Fruit fly (Drosophila melanogaster): ENCODE results near the gene CG42728.

DNA sequence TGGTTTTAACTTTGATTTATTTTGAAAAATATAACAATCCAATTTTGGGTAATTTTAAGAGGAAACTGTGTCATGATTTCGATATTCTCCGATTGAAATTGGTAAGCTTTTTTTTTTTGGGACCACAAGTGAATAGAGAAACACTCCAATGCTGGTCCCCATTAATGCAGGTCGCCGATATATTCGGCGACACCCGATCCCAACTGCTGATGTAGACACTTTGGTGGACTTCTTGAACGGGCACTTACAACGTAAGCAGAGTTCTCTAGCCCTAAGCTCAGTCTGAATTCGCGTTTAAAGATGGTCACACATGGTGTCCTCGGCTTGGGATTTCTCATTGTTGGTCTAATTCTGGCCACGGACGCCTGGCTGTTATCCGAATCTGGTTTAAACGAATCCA is 7.7 kb downstream of the CG42728 start, which contains the start of gene yellow-k:
- TF ChIP-seq sage (GFP tag; optimal IDR thresholded peaks at IDR 0.05) (no peak), br (GFP tag; optimal IDR thresholded peaks at IDR 0.05) (no peak), Mio (GFP tag; optimal IDR thresholded peaks at IDR 0.05) (no peak), woc (GFP tag; optimal IDR thresholded peaks at IDR 0.05) (no peak), h (GFP tag; optimal IDR thresholded peaks at IDR 0.05) (no peak), Vsx2 (GFP tag; optimal IDR thresholded peaks at IDR 0.05; ENCODE audit: partially characterized antibody) (no peak), lola (GFP tag; optimal IDR thresholded peaks at IDR 0.05) (no peak), psq (GFP tag; optimal IDR thresholded peaks at IDR 0.05) (no peak), foxo (GFP tag; optimal IDR thresholded peaks at IDR 0.05) (no peak), Hnf4 (GFP tag; optimal IDR thresholded peaks at IDR 0.05) (no peak), Abd-B (GFP tag; optimal IDR thresholded peaks at IDR 0.05) (no peak), pan (optimal IDR thresholded peaks at IDR 0.05) (no peak)

Data from whole organism, wandering third instar larva.